Worm (Caenorhabditis elegans) whole organism, young adult: ENCODE measurements around the gene M7.8.

ENCODE experiments used
- B0019.2 ChIP-seq: fragments of 200-800 bp; sonication (Bioruptor generic); conservative IDR thresholded peaks from 2 replicates; pipeline ENCODE4 v1.3.6; 2022; ENCODE audit warnings: missing genetic modification reagents, missing genetic modification characterization, missing compliant biosample characterization
- B0035.1 ChIP-seq: sonication (generic microtip); optimal IDR thresholded peaks from 2 replicates; lab custom pipeline; 2016; ENCODE audit warnings: missing genetic modification characterization, mild to moderate bottlenecking, missing compliant biosample characterization, missing genotype, missing genetic modification reagents
- B0261.1 ChIP-seq: sonication (generic microtip); optimal IDR thresholded peaks from 2 replicates; lab custom pipeline; 2016; ENCODE audit warnings: mild to moderate bottlenecking, missing genetic modification characterization, moderate library complexity, missing compliant biosample characterization
- C06A6.2 ChIP-seq: fragments of 200-800 bp; sonication (Bioruptor generic); conservative IDR thresholded peaks from 2 replicates; pipeline ENCODE4 v1.3.6; 2022; ENCODE audit warnings: missing genetic modification characterization, missing compliant biosample characterization
- C17E4.6 ChIP-seq: fragments of 200-800 bp; sonication (Bioruptor generic); IDR thresholded peaks from 2 replicates; pipeline ENCODE4 v1.3.6; 2022; ENCODE audit warnings: missing genetic modification reagents, missing genetic modification characterization, missing compliant biosample characterization
- D2030.7 ChIP-seq: fragments of 200-800 bp; sonication (Bioruptor generic); IDR thresholded peaks from 2 replicates; pipeline ENCODE4 v1.3.6; 2022; ENCODE audit warnings: missing genetic modification reagents, missing genetic modification characterization, missing compliant biosample characterization
- F22D6.2 ChIP-seq: sonication (generic microtip); optimal IDR thresholded peaks from 2 replicates; lab custom pipeline; 2016; ENCODE audit warnings: mild to moderate bottlenecking, missing genetic modification characterization, missing compliant biosample characterization
- F23B12.7 ChIP-seq: sonication (generic microtip); optimal IDR thresholded peaks from 2 replicates; lab custom pipeline; 2017; ENCODE audit warnings: missing genetic modification characterization, mild to moderate bottlenecking, missing compliant biosample characterization, antibody characterized with exemption, moderate library complexity; ENCODE audit not compliant: insufficient read depth
- F37B4.10 ChIP-seq: fragments of 200-800 bp; sonication (Bioruptor generic); IDR thresholded peaks from 2 replicates; pipeline ENCODE4 v1.3.6; 2022; ENCODE audit warnings: missing genetic modification characterization, missing compliant biosample characterization
- F39B2.1 ChIP-seq: fragments of 200-800 bp; sonication (Bioruptor generic); IDR thresholded peaks from 2 replicates; pipeline ENCODE4 v1.3.6; 2022; ENCODE audit warnings: missing genetic modification reagents, missing genetic modification characterization, missing compliant biosample characterization
- F49E8.2 ChIP-seq: sonication (generic microtip); optimal IDR thresholded peaks from 3 replicates; lab custom pipeline; 2017; ENCODE audit warnings: missing genetic modification characterization, mild to moderate bottlenecking, missing compliant biosample characterization, antibody characterized with exemption, moderate library complexity; ENCODE audit not compliant: insufficient read depth
- F55B11.4 ChIP-seq: sonication (generic microtip); optimal IDR thresholded peaks from 2 replicates; lab custom pipeline; 2016; ENCODE audit warnings: missing compliant biosample characterization, missing genetic modification characterization, borderline replicate concordance; ENCODE audit not compliant: insufficient read depth
- K11D2.4 ChIP-seq: fragments of 200-800 bp; sonication (Bioruptor generic); IDR thresholded peaks from 2 replicates; pipeline ENCODE4 v1.3.6; 2022; ENCODE audit warnings: missing genetic modification reagents, missing genetic modification characterization, missing compliant biosample characterization
- K12H6.12 ChIP-seq: fragments of 200-800 bp; sonication (Bioruptor generic); optimal IDR thresholded peaks from 2 replicates; lab custom pipeline; 2018; ENCODE audit warnings: mild to moderate bottlenecking, missing genetic modification characterization, missing compliant biosample characterization
- T07F8.4 ChIP-seq: sonication (generic microtip); optimal IDR thresholded peaks from 2 replicates; lab custom pipeline; 2016; ENCODE audit warnings: mild to moderate bottlenecking, missing genetic modification characterization, moderate library complexity, missing compliant biosample characterization
- Y53F4B.3 ChIP-seq: fragments of 200-800 bp; sonication (Bioruptor generic); IDR thresholded peaks from 2 replicates; pipeline ENCODE4 v1.3.6; 2022; ENCODE audit warnings: missing genetic modification reagents, missing genetic modification characterization, missing compliant biosample characterization
- Y56A3A.18 ChIP-seq: fragments of 200-800 bp; sonication (Bioruptor generic); IDR thresholded peaks from 2 replicates; pipeline ENCODE4 v1.3.6; 2022; ENCODE audit warnings: missing genetic modification reagents, missing genetic modification characterization, missing compliant biosample characterization
- Y79H2A.3 ChIP-seq: fragments of 200-800 bp; sonication (Bioruptor generic); conservative IDR thresholded peaks from 2 replicates; pipeline ENCODE4 v1.3.6; 2022; ENCODE audit warnings: missing genetic modification reagents, missing genetic modification characterization, missing compliant biosample characterization
- akir-1 ChIP-seq: fragments of 200-800 bp; sonication (Bioruptor generic); optimal IDR thresholded peaks from 2 replicates; lab custom pipeline; 2018; ENCODE audit warnings: mild to moderate bottlenecking, missing genetic modification characterization, moderate library complexity, missing compliant biosample characterization
- attf-6 ChIP-seq: fragments of 200-800 bp; sonication (Bioruptor generic); IDR thresholded peaks from 2 replicates; pipeline ENCODE4 v1.3.6; 2022; ENCODE audit warnings: missing genetic modification reagents, missing genetic modification characterization, missing compliant biosample characterization
- ceh-100 ChIP-seq: fragments of 200-800 bp; sonication (Bioruptor generic); IDR thresholded peaks from 2 replicates; pipeline ENCODE4 v1.3.6; 2022; ENCODE audit warnings: missing genetic modification reagents, missing genetic modification characterization, missing compliant biosample characterization
- ceh-58 ChIP-seq: fragments of 200-800 bp; sonication (Bioruptor generic); IDR thresholded peaks from 2 replicates; pipeline ENCODE4 v1.3.6; 2022; ENCODE audit warnings: missing genetic modification characterization, missing compliant biosample characterization
- ceh-91 ChIP-seq: fragments of 200-800 bp; sonication (Bioruptor generic); IDR thresholded peaks from 2 replicates; pipeline ENCODE4 v1.3.6; 2022; ENCODE audit warnings: missing genetic modification reagents, missing genetic modification characterization, missing compliant biosample characterization
- chd-7 ChIP-seq: sonication (generic microtip); optimal IDR thresholded peaks from 2 replicates; lab custom pipeline; 2016; ENCODE audit warnings: mild to moderate bottlenecking, missing genetic modification characterization, moderate library complexity, missing compliant biosample characterization
- him-1 ChIP-seq: sonication (generic microtip); optimal IDR thresholded peaks from 2 replicates; lab custom pipeline; 2016; ENCODE audit warnings: missing genotype, missing genetic modification reagents, missing genetic modification characterization, missing compliant biosample characterization
- hlh-26 ChIP-seq: fragments of 200-800 bp; sonication (Bioruptor generic); conservative IDR thresholded peaks from 2 replicates; pipeline ENCODE4 v1.3.6; 2022; ENCODE audit warnings: missing genetic modification reagents, missing genetic modification characterization, missing compliant biosample characterization
- hrde-1 ChIP-seq: sonication (generic microtip); optimal IDR thresholded peaks from 2 replicates; lab custom pipeline; 2016; ENCODE audit warnings: missing genetic modification characterization, mild to moderate bottlenecking, missing compliant biosample characterization, moderate library complexity, missing genotype, missing genetic modification reagents, borderline replicate concordance
- lag-1 ChIP-seq: fragments of 200-800 bp; sonication (Bioruptor generic); IDR thresholded peaks from 2 replicates; pipeline ENCODE4 v1.3.6; 2022; ENCODE audit warnings: missing genetic modification reagents, missing genetic modification characterization, missing compliant biosample characterization
- let-526 ChIP-seq: fragments of 200-800 bp; sonication (Bioruptor generic); IDR thresholded peaks from 2 replicates; pipeline ENCODE4 v1.3.6; 2022; ENCODE audit warnings: missing genetic modification reagents, missing genetic modification characterization, missing compliant biosample characterization
- lin-26 ChIP-seq: fragments of 200-800 bp; sonication (Bioruptor generic); IDR thresholded peaks from 2 replicates; pipeline ENCODE4 v1.3.6; 2022; ENCODE audit warnings: missing genetic modification reagents, missing genetic modification characterization, missing compliant biosample characterization
- lin-35 ChIP-seq, 3 experiments: fragments of 150-350 bp in 2 of 3; sonication (generic microtip) in 1 of 3; optimal IDR thresholded peaks; 2 replicates each; lab custom pipeline; 2014 to 2018; ENCODE audit warnings: missing biosample characterization in 3 of 3, missing genetic modification characterization in 3 of 3, missing genetic modification reagents in 3 of 3
- lin-40 ChIP-seq: sonication (generic microtip); optimal IDR thresholded peaks from 2 replicates; lab custom pipeline; 2016; ENCODE audit warnings: missing genetic modification characterization, mild to moderate bottlenecking, missing compliant biosample characterization, missing genotype, missing genetic modification reagents
- lin-54 ChIP-seq: fragments of 200-800 bp; sonication (Bioruptor generic); optimal IDR thresholded peaks from 2 replicates; lab custom pipeline; 2018; ENCODE audit warnings: mild to moderate bottlenecking, missing genetic modification characterization, missing compliant biosample characterization
- madf-3 ChIP-seq: fragments of 200-800 bp; sonication (Bioruptor generic); IDR thresholded peaks from 2 replicates; pipeline ENCODE4 v1.3.6; 2022; ENCODE audit warnings: missing genetic modification reagents, missing genetic modification characterization, missing compliant biosample characterization
- madf-8 ChIP-seq: fragments of 200-800 bp; sonication (Bioruptor generic); conservative IDR thresholded peaks from 2 replicates; pipeline ENCODE4 v1.3.6; 2022; ENCODE audit warnings: missing genetic modification reagents, missing genetic modification characterization, missing compliant biosample characterization
- nfya-2 ChIP-seq: fragments of 200-800 bp; sonication (Bioruptor generic); IDR thresholded peaks from 2 replicates; pipeline ENCODE4 v1.3.6; 2022; ENCODE audit warnings: missing genetic modification reagents, missing genetic modification characterization, missing compliant biosample characterization
- nhr-179 ChIP-seq: sonication (generic microtip); optimal IDR thresholded peaks from 2 replicates; lab custom pipeline; 2016; ENCODE audit warnings: mild to moderate bottlenecking, missing genetic modification characterization, missing compliant biosample characterization
- nhr-27 ChIP-seq: fragments of 200-800 bp; sonication (Bioruptor generic); optimal IDR thresholded peaks from 2 replicates; lab custom pipeline; 2018; ENCODE audit warnings: mild to moderate bottlenecking, missing genetic modification characterization, moderate library complexity, missing compliant biosample characterization
- rcor-1 ChIP-seq: fragments of 200-800 bp; sonication (Bioruptor generic); IDR thresholded peaks from 2 replicates; pipeline ENCODE4 v1.3.6; 2022; ENCODE audit warnings: missing genetic modification reagents, missing genetic modification characterization, missing compliant biosample characterization
- repo-1 ChIP-seq: sonication (generic microtip); optimal IDR thresholded peaks from 2 replicates; lab custom pipeline; 2017; ENCODE audit warnings: mild to moderate bottlenecking, missing genetic modification characterization, missing compliant biosample characterization
- rpc-1 ChIP-seq, 2 experiments: fragments of 150-350 bp in 1 of 2; sonication (generic microtip) in 1 of 2; optimal IDR thresholded peaks; 2 replicates each; lab custom pipeline; 2014 to 2018; ENCODE audit warnings: missing biosample characterization in 1 of 2, missing genetic modification characterization in 1 of 2, missing genetic modification reagents in 1 of 2, missing genotype in 1 of 2
- snpc-1.1 ChIP-seq: sonication (generic microtip); optimal IDR thresholded peaks from 2 replicates; lab custom pipeline; 2017; ENCODE audit warnings: missing genetic modification characterization, mild to moderate bottlenecking, missing compliant biosample characterization, antibody characterized with exemption, moderate library complexity, missing genotype, missing genetic modification reagents; ENCODE audit not compliant: insufficient read depth
- sptf-2 ChIP-seq: fragments of 200-800 bp; sonication (Bioruptor generic); optimal IDR thresholded peaks from 2 replicates; lab custom pipeline; 2018; ENCODE audit warnings: mild to moderate bottlenecking, missing genetic modification characterization, missing compliant biosample characterization
- tbx-9 ChIP-seq: sonication (generic microtip); optimal IDR thresholded peaks from 2 replicates; lab custom pipeline; 2016; ENCODE audit warnings: borderline replicate concordance, missing genetic modification characterization, inconsistent platforms, missing compliant biosample characterization
- unc-130 ChIP-seq: sonication (generic microtip); optimal IDR thresholded peaks from 2 replicates; lab custom pipeline; 2016; ENCODE audit warnings: missing genetic modification reagents, missing genetic modification characterization, missing compliant biosample characterization
- ztf-28 ChIP-seq: fragments of 200-800 bp; sonication (Bioruptor generic); IDR thresholded peaks from 2 replicates; pipeline ENCODE4 v1.3.6; 2022; ENCODE audit warnings: missing genetic modification reagents, missing genetic modification characterization, missing compliant biosample characterization

Gene M7.8

ce11 chrIV:11118837-11119491 is 24.1 kb upstream of the M7.8 start, which contains the start of the genes imp-2 and enpl-1 (continued):
- TF ChIP-seq D2030.7 (peak; percentile 53; the same call in 1 of the 2 replicates), nhr-27 (no peak), ceh-100 (GFP tag; lab: Robert Waterston, UW) (peak; percentile 77), B0019.2 (no peak), K11D2.4 (peak; percentile 60), lin-54 (GFP tag; lab: Kevin White, UChicago) (peak; percentile 82), rpc-1 (optimal IDR thresholded peaks at IDR 0.05; lab: Kevin White, UChicago) (no peak), rpc-1 (tag; optimal IDR thresholded peaks at IDR 0.05; lab: Kevin White, UChicago) (peak; percentile 5), F37B4.10 (GFP tag; lab: Robert Waterston, UW) (no peak), snpc-1.1 (no peak), sptf-2 (no peak), F39B2.1 (GFP tag; lab: Robert Waterston, UW) (no peak), nhr-179 (tag; lab: Kevin White, UChicago) (no peak), ztf-28 (GFP tag; lab: Robert Waterston, UW) (no peak), Y79H2A.3 (GFP tag; lab: Robert Waterston, UW) (no peak), lin-40 (tag; lab: Kevin White, UChicago) (peak; percentile 85), B0261.1 (tag; lab: Kevin White, UChicago) (no peak), ceh-91 (GFP tag; lab: Robert Waterston, UW) (no peak), C06A6.2 (GFP tag; lab: Robert Waterston, UW) (peak; percentile 80), F22D6.2 (peak; percentile 51), F55B11.4 (tag; lab: Kevin White, UChicago) (no peak), T07F8.4 (tag; lab: Kevin White, UChicago) (no peak), madf-3 (GFP tag; lab: Robert Waterston, UW) (peak; percentile 72; the same call in 1 of the 2 replicates), Y56A3A.18 (no peak), F49E8.2 (tag; lab: Kevin White, UChicago) (peak; percentile 34), attf-6 (GFP tag; lab: Robert Waterston, UW) (no peak), F23B12.7 (tag; lab: Kevin White, UChicago) (peak; percentile 21), unc-130 (GFP tag; lab: Kevin White, UChicago) (no peak), chd-7 (tag; lab: Kevin White, UChicago) (peak; percentile 79), lin-26 (GFP tag; lab: Robert Waterston, UW) (peak; percentile 66; the same call in 1 of the 2 replicates), Y53F4B.3 (GFP tag; lab: Robert Waterston, UW) (no peak), ceh-58 (no peak), hrde-1 (no peak), hlh-26 (GFP tag; lab: Robert Waterston, UW) (no peak), tbx-9 (tag; lab: Kevin White, UChicago) (no peak), repo-1 (tag; lab: Kevin White, UChicago) (no peak), B0035.1 (tag; lab: Kevin White, UChicago) (no peak), lin-35 (GFP tag; optimal IDR thresholded peaks at IDR 0.05; lab: Kevin White, UChicago) (peak in 1 of 3 experiments; percentile 51), C17E4.6 (GFP tag; lab: Robert Waterston, UW) (no peak), lag-1 (GFP tag; lab: Robert Waterston, UW) (no peak), nfya-2 (GFP tag; lab: Robert Waterston, UW) (no peak), let-526 (peak; percentile 40; the same call in 1 of the 2 replicates), rcor-1 (GFP tag; lab: Robert Waterston, UW) (peak; percentile 75), K12H6.12 (peak; percentile 86), him-1 (tag; lab: Kevin White, UChicago) (no peak), madf-8 (GFP tag; lab: Robert Waterston, UW) (no peak; the same call in 1 of the 2 replicates), akir-1 (GFP tag; lab: Kevin White, UChicago) (peak; percentile 37)
